Fruit fly (Drosophila melanogaster) whole organism, prepupa: ENCODE results near the gene Rop.

ENCODE experiments used
- CG10631 ChIP-seq: fragments of 200-800 bp; sonication (Bioruptor generic); optimal IDR thresholded peaks from 2 replicates; lab custom pipeline; 2016; ENCODE audit warnings: missing biosample characterization, missing genetic modification characterization
- CG11294 ChIP-seq: fragments of 200-800 bp; sonication (Bioruptor generic); IDR thresholded peaks from 2 replicates; pipeline ENCODE4 v1.3.6; 2022; ENCODE audit warnings: missing biosample characterization, missing genetic modification characterization
- CG11762 ChIP-seq: fragments of 200-800 bp; sonication (Bioruptor generic); optimal IDR thresholded peaks from 3 replicates; lab custom pipeline; 2016; ENCODE audit warnings: missing biosample characterization, missing genetic modification characterization; ENCODE audit not compliant: insufficient read depth
- CG11902 ChIP-seq: fragments of 200-800 bp; sonication (Bioruptor generic); optimal IDR thresholded peaks from 3 replicates; lab custom pipeline; 2016; ENCODE audit warnings: missing biosample characterization, missing genetic modification characterization
- CG15336 ChIP-seq: fragments of 200-800 bp; sonication (Bioruptor generic); IDR thresholded peaks from 2 replicates; pipeline ENCODE4 v1.3.6; 2022; ENCODE audit warnings: missing biosample characterization, missing genetic modification characterization
- CG16779 ChIP-seq: fragments of 200-800 bp; sonication (Bioruptor generic); optimal IDR thresholded peaks from 3 replicates; lab custom pipeline; 2017; ENCODE audit warnings: missing biosample characterization, mild to moderate bottlenecking, missing genetic modification characterization
- CG3032 ChIP-seq: fragments of 200-800 bp; optimal IDR thresholded peaks from 2 replicates; lab custom pipeline; 2019; ENCODE audit warnings: missing biosample characterization, mild to moderate bottlenecking, missing genetic modification characterization, moderate library complexity
- CG32006 ChIP-seq: fragments of 200-800 bp; sonication (Bioruptor generic); optimal IDR thresholded peaks from 3 replicates; lab custom pipeline; 2017; ENCODE audit warnings: missing biosample characterization, mild to moderate bottlenecking, missing genetic modification characterization
- CG3919 ChIP-seq: fragments of 200-800 bp; sonication (Bioruptor generic); optimal IDR thresholded peaks from 3 replicates; lab custom pipeline; 2016; ENCODE audit warnings: missing biosample characterization, missing genetic modification characterization
- CG4318 ChIP-seq: fragments of 200-800 bp; sonication (Bioruptor generic); optimal IDR thresholded peaks from 3 replicates; lab custom pipeline; 2017; ENCODE audit warnings: missing biosample characterization, mild to moderate bottlenecking, missing genetic modification characterization
- CG7368 ChIP-seq: fragments of 200-800 bp; sonication (Bioruptor generic); optimal IDR thresholded peaks from 3 replicates; lab custom pipeline; 2016; ENCODE audit warnings: missing biosample characterization, missing genetic modification characterization
- CG8319 ChIP-seq: fragments of 200-800 bp; sonication (Bioruptor generic); optimal IDR thresholded peaks from 3 replicates; lab custom pipeline; 2016; ENCODE audit warnings: missing biosample characterization, missing genetic modification characterization
- CG9139 ChIP-seq: fragments of 200-800 bp; sonication (Bioruptor generic); optimal IDR thresholded peaks from 3 replicates; lab custom pipeline; 2017; ENCODE audit warnings: missing biosample characterization, mild to moderate bottlenecking, missing genetic modification characterization
- Eip78C ChIP-seq: fragments of 200-800 bp; sonication (Bioruptor generic); peaks from one replicate; lab custom pipeline; 2016; ENCODE audit warnings: missing biosample characterization, missing genetic modification characterization
- Eip93F ChIP-seq: fragments of 200-800 bp; sonication (Bioruptor generic); optimal IDR thresholded peaks from 2 replicates; lab custom pipeline; 2016; ENCODE audit warnings: missing biosample characterization, mild to moderate bottlenecking, missing genetic modification characterization
- Ets21C ChIP-seq: fragments of 200-800 bp; sonication (Bioruptor generic); optimal IDR thresholded peaks from 3 replicates; lab custom pipeline; 2016; ENCODE audit warnings: missing biosample characterization, missing genetic modification characterization
- Ets96B ChIP-seq: fragments of 200-800 bp; optimal IDR thresholded peaks from 2 replicates; lab custom pipeline; 2019; ENCODE audit warnings: missing biosample characterization, mild to moderate bottlenecking, missing genetic modification characterization, moderate library complexity
- Gug ChIP-seq: fragments of 200-800 bp; sonication (Bioruptor generic); IDR thresholded peaks from 2 replicates; pipeline ENCODE4 v1.3.6; 2022; ENCODE audit warnings: missing biosample characterization, missing genetic modification characterization
- Hr38 ChIP-seq: sonication (Bioruptor generic); optimal IDR thresholded peaks from 2 replicates; lab custom pipeline; 2016; ENCODE audit warnings: missing biosample characterization, missing genetic modification characterization
- Hr4 ChIP-seq: fragments of 200-800 bp; sonication (Bioruptor generic); optimal IDR thresholded peaks from 3 replicates; lab custom pipeline; 2016; ENCODE audit warnings: missing biosample characterization, missing genetic modification characterization
- Met ChIP-seq: fragments of 200-800 bp; sonication (Bioruptor generic); optimal IDR thresholded peaks from 3 replicates; lab custom pipeline; 2016; ENCODE audit warnings: missing biosample characterization, missing genetic modification characterization
- Sox102F ChIP-seq: fragments of 200-800 bp; sonication (Bioruptor generic); optimal IDR thresholded peaks from 2 replicates; lab custom pipeline; 2016; ENCODE audit warnings: missing biosample characterization, mild to moderate bottlenecking, missing genetic modification characterization
- Sox14 ChIP-seq: fragments of 200-800 bp; sonication (Bioruptor generic); optimal IDR thresholded peaks from 3 replicates; lab custom pipeline; 2016; ENCODE audit warnings: missing biosample characterization, missing genetic modification characterization
- achi ChIP-seq: fragments of 200-800 bp; sonication (Bioruptor generic); optimal IDR thresholded peaks from 3 replicates; lab custom pipeline; 2016; ENCODE audit warnings: missing biosample characterization, missing genetic modification characterization
- acj6 ChIP-seq: fragments of 200-800 bp; sonication (Bioruptor generic); optimal IDR thresholded peaks from 3 replicates; lab custom pipeline; 2016; ENCODE audit warnings: missing biosample characterization, missing genetic modification characterization
- cyc ChIP-seq: fragments of 200-800 bp; sonication (Bioruptor generic); optimal IDR thresholded peaks from 3 replicates; lab custom pipeline; 2016; ENCODE audit warnings: missing biosample characterization, missing genetic modification characterization
- dsx ChIP-seq: fragments of 200-800 bp; optimal IDR thresholded peaks from 3 replicates; lab custom pipeline; 2019; ENCODE audit warnings: missing biosample characterization, mild to moderate bottlenecking, missing genetic modification characterization, moderate library complexity; ENCODE audit not compliant: poor library complexity, severe bottlenecking
- eg ChIP-seq: fragments of 200-800 bp; sonication (Bioruptor generic); IDR thresholded peaks from 3 replicates; pipeline ENCODE4 v1.3.6; 2022; ENCODE audit warnings: missing biosample characterization, missing genetic modification characterization
- esn ChIP-seq: fragments of 200-800 bp; sonication (Bioruptor generic); optimal IDR thresholded peaks from 2 replicates; lab custom pipeline; 2016; ENCODE audit warnings: missing biosample characterization, mild to moderate bottlenecking, missing genetic modification characterization, moderate library complexity
- fd85E ChIP-seq: fragments of 200-800 bp; sonication (Bioruptor generic); optimal IDR thresholded peaks from 3 replicates; lab custom pipeline; 2016; ENCODE audit warnings: missing biosample characterization, missing genetic modification characterization
- fkh ChIP-seq: fragments of 200-800 bp; sonication (Bioruptor generic); optimal IDR thresholded peaks from 3 replicates; lab custom pipeline; 2017; ENCODE audit warnings: missing biosample characterization, mild to moderate bottlenecking, missing genetic modification characterization, moderate library complexity
- pdm3 ChIP-seq: fragments of 200-800 bp; sonication (Bioruptor generic); optimal IDR thresholded peaks from 3 replicates; lab custom pipeline; 2016; ENCODE audit warnings: missing biosample characterization, missing genetic modification characterization
- salr ChIP-seq, 2 experiments: fragments of 200-800 bp; sonication (Bioruptor generic); optimal IDR thresholded peaks; 3 replicates each; lab custom pipeline; 2016 to 2018; ENCODE audit warnings: missing biosample characterization in 2 of 2, missing genetic modification characterization in 2 of 2, mild to moderate bottlenecking in 1 of 2
- spab ChIP-seq: fragments of 200-800 bp; sonication (Bioruptor generic); optimal IDR thresholded peaks from 2 replicates; lab custom pipeline; 2017; ENCODE audit warnings: missing biosample characterization, mild to moderate bottlenecking, missing genetic modification characterization, missing genetic modification reagents
- ss ChIP-seq, 2 experiments: fragments of 200-800 bp; sonication (Bioruptor generic); optimal IDR thresholded peaks; 2 replicates in 1 of 2; 3 replicates in 1 of 2; lab custom pipeline; 2017 to 2018; ENCODE audit warnings: mild to moderate bottlenecking in 2 of 2, missing biosample characterization in 2 of 2, missing genetic modification characterization in 2 of 2, moderate library complexity in 1 of 2
- svp ChIP-seq: fragments of 200-800 bp; sonication (Bioruptor generic); peaks from one replicate; lab custom pipeline; 2016; ENCODE audit warnings: missing biosample characterization, missing genetic modification characterization
- topi ChIP-seq: fragments of 200-800 bp; sonication (Bioruptor generic); optimal IDR thresholded peaks from 3 replicates; lab custom pipeline; 2016; ENCODE audit warnings: missing biosample characterization, missing genetic modification characterization

Gene Rop

DNA sequence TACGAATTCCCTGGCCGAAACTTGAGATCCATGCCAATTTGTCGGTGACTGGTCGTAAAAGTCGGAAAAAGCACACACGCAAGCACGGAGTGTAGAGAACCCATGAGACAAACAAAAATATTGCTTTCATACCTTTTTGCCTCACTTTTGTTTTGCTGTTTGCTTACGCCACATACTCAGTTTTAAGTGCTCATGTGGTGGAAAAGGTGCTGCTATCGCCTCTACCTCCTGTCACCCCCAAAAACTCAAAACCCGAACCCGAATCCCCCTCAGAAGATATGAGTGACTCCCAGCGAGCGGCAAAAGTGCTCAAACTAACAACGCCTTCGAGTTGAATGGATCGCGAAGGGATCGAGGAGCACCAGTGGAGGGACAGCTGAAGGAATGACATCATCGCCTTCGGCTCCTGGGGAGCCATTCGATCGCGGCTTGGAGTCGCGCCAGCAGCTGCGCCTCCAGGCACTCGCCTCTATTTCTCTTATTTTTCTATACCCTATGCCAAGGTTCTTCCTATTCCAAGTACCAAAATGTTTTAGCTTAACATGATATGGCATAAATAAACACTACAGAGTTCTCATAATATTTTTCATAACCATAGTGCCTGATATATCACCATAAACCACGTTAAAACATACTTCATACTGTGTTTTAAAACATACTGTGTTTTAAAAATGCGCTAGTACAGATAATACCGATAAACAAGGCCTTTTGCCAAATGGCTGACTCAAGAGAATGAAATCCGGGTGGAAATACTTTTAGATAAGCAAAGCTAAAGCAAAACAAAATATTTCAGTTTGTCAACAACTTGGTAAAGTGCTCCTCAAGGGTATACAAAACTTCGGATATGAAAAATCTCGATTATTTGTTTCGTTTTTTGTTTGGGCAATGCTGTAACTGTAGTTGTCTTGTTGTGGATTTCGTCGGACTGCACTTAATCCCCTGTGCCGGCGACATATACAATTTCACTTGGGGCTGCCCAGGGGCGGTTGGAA lies 18.1 kb downstream of the Rop start (continued):
- TF ChIP-seq CG15336 (GFP tag; lab: Robert Waterston, UW) = no peak
- no peak for TF ChIP-seq fd85E (GFP tag; lab: Kevin White, UChicago)
- TF ChIP-seq Sox14 (GFP tag; lab: Kevin White, UChicago) = peak; percentile 27
- no peak for TF ChIP-seq CG3919 (GFP tag; lab: Kevin White, UChicago)
- no peak for TF ChIP-seq ss (GFP tag; optimal IDR thresholded peaks at IDR 0.05; lab: Kevin White, UChicago)
- TF ChIP-seq CG7368 (GFP tag; lab: Kevin White, UChicago) = no peak
- TF ChIP-seq Hr4 (GFP tag; lab: Kevin White, UChicago) = peak; percentile 29
- TF ChIP-seq pdm3 (GFP tag; lab: Kevin White, UChicago) = peak; percentile 9
- no peak for TF ChIP-seq acj6 (GFP tag; lab: Kevin White, UChicago)
- TF ChIP-seq cyc (GFP tag; lab: Kevin White, UChicago) = no peak
- TF ChIP-seq CG32006 (GFP tag; lab: Kevin White, UChicago) = peak; percentile 50
- no peak for TF ChIP-seq Hr38 (GFP tag; lab: Kevin White, UChicago)
- no peak for TF ChIP-seq Ets96B (tag; lab: Kevin White, UChicago)
- TF ChIP-seq salr (GFP tag; optimal IDR thresholded peaks at IDR 0.05; lab: Kevin White, UChicago) = no peak
- no peak for TF ChIP-seq Gug (GFP tag; lab: Robert Waterston, UW)
- TF ChIP-seq CG11762 (GFP tag; lab: Kevin White, UChicago) = no peak
- TF ChIP-seq CG11294 = no peak
- no peak for TF ChIP-seq Ets21C (GFP tag; lab: Kevin White, UChicago)
- no peak for TF ChIP-seq eg (GFP tag; lab: Robert Waterston, UW)
- no peak for TF ChIP-seq dsx (GFP tag; lab: Kevin White, UChicago)
- TF ChIP-seq CG11902 (GFP tag; lab: Kevin White, UChicago) = no peak
- TF ChIP-seq CG10631 (GFP tag; lab: Kevin White, UChicago) = no peak
- TF ChIP-seq topi (GFP tag; lab: Kevin White, UChicago) = no peak
- no peak for TF ChIP-seq achi (GFP tag; lab: Kevin White, UChicago)
- no peak for TF ChIP-seq CG9139 (GFP tag; lab: Kevin White, UChicago)
- TF ChIP-seq spab (GFP tag; lab: Kevin White, UChicago) = no peak
- no peak for TF ChIP-seq esn (GFP tag; lab: Kevin White, UChicago)
- TF ChIP-seq Eip93F = no peak

DNA sequence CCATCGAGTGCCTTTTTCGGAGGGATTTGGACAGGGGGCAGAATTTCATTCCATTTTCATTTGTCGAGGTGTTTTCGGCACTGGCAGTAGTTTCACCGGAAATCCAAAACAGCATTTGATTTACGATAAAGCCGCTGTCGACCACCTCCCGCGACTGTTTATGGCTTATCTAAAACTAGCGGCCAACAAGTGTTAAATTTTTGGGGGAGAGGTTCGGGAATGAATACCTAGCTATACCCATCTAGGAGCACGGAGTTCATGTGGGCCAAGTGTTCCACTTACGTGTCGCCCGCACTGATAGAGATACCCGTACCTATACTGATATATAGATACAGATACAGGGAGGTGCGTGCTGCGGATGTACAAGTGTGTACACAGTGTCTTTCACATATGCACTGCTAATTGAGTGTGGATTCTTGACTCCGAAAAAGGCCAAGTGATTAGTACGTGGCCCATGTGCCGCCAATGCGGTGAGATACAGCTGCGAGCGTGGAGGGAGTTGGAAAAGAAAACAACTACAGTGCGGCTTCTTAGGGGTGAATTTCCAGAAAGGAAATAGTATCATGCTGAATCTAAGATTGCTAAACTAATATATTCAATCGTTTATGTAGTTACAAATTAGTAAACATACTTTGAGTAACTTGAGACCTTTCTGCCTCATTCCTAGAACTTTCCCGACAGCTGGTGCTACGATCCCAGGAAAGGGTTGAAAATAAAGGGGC lies 19.0 kb downstream of the Rop start:
- TF ChIP-seq CG10631 (GFP tag; lab: Kevin White, UChicago) (no peak), fkh (peak; percentile 57), topi (GFP tag; lab: Kevin White, UChicago) (peak; percentile 4), achi (GFP tag; lab: Kevin White, UChicago) (peak; percentile 16), svp (GFP tag; lab: Kevin White, UChicago) (peak; percentile 53), CG4318 (no peak), Eip78C (GFP tag; lab: Kevin White, UChicago) (peak; percentile 70), Ets21C (GFP tag; lab: Kevin White, UChicago) (no peak), CG8319 (GFP tag; lab: Kevin White, UChicago) (peak; percentile 1), CG3032 (no peak)
- TF ChIP-seq, all 60 proteins: peak for 6

DNA sequence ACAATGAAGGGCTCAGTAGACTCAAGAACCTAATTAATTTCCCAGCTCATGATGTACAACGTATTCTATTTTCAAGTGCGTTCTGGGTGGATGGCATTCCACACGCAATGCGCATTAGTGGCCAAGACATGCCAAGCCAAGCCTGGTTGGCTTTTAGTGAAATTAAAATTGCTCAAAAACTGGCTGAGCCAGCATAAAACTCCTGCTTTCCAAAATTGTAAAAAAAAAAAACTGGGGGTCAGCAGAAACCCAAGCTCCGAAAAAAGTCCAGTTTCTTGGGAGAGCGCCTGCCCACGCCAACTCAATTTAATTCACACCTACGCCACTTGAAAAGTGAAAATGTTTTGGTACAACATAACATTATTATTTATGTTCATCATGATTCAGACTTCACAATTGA lies 20.5 kb downstream of the Rop start:
- TF ChIP-seq Eip78C (GFP tag; lab: Kevin White, UChicago) (peak; percentile 58), Met (no peak), CG16779 (no peak), Sox102F (GFP tag; lab: Kevin White, UChicago) (no peak)
